Worm (Caenorhabditis elegans): ENCODE results near the gene mix-1.

- TF ChIP-seq somi-1 (GFP tag; optimal IDR thresholded peaks at IDR 0.05): no peak
- TF ChIP-seq F22D6.2 (tag; optimal IDR thresholded peaks at IDR 0.05): no peak
- no peak for TF ChIP-seq ztf-26 (tag; optimal IDR thresholded peaks at IDR 0.05)
- no peak for TF ChIP-seq C17E4.6 (GFP tag; IDR thresholded peaks at IDR 0.05)
- no peak for TF ChIP-seq ets-4 (GFP tag; optimal IDR thresholded peaks at IDR 0.05)
- no peak for TF ChIP-seq dpl-1 (GFP tag; optimal IDR thresholded peaks at IDR 0.05)
- TF ChIP-seq nhr-90 (tag; optimal IDR thresholded peaks at IDR 0.05): no peak
- TF ChIP-seq T07F8.4 (tag; optimal IDR thresholded peaks at IDR 0.05): no peak
- no peak for TF ChIP-seq B0035.1 (tag; optimal IDR thresholded peaks at IDR 0.05)
- no peak for TF ChIP-seq egl-44 (GFP tag; IDR thresholded peaks at IDR 0.05)
- TF ChIP-seq tbx-9 (tag; optimal IDR thresholded peaks at IDR 0.05; ENCODE audit: borderline replicate concordance): no peak
- no peak for TF ChIP-seq let-607 (tag; optimal IDR thresholded peaks at IDR 0.05)
These were observed 18.6 kb upstream of the mix-1 start, which contains the start of gene ceh-62 for ce11 chrII:10805437-10805836.

All from whole organism, young adult.